Worm (Caenorhabditis elegans) whole organism, L4/young adult: ENCODE results near the gene Y47D3A.14.

Source experiments
- W03F9.2 ChIP-seq: fragments of 150-350 bp; optimal IDR thresholded peaks from 2 replicates; lab custom pipeline; 2014; ENCODE audit warnings: missing biosample characterization, missing genetic modification characterization
- dao-5 ChIP-seq: sonication (generic microtip); optimal IDR thresholded peaks from 2 replicates; lab custom pipeline; 2016; ENCODE audit warnings: missing genotype, missing genetic modification characterization, moderate library complexity, missing compliant biosample characterization
- him-1 ChIP-seq: sonication (generic microtip); optimal IDR thresholded peaks from 2 replicates; lab custom pipeline; 2016; ENCODE audit warnings: missing genotype, missing genetic modification reagents, missing genetic modification characterization, missing compliant biosample characterization

DNA sequence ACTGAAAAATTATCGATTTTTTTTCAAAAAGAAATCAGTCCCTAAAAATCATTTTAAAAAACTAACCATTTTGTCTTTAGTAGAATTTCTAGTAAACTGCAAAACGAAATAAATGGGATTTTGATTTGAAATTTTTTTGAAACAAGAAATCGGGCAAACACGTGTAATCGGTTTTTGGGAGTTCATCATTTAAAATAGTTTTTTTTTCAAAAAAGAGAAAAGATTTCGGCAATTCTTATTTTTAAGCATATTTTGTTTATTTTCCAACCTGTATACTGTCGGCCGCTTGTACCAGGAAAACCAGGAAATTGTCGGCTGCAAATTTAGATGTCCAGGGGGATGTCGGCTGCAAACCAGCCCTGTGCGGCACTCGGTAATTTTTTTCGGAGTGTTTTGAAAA lies 4.7 kb downstream of the Y47D3A.14 start, which contains the start of gene elo-8:
- TF ChIP-seq him-1 (tag; lab: Kevin White, UChicago), result no peak
- TF ChIP-seq W03F9.2 (tag; lab: Kevin White, UChicago), result no peak
- no peak for TF ChIP-seq dao-5 (tag; lab: Kevin White, UChicago)
